Worm (Caenorhabditis elegans) whole organism, L4 larva: ENCODE measurements around the gene Y57G11C.43.

Experiments used
- F37D6.2 ChIP-seq: sonication (generic microtip); optimal IDR thresholded peaks from 2 replicates; lab custom pipeline; 2016; ENCODE audit warnings: mild to moderate bottlenecking, missing genetic modification characterization, missing compliant biosample characterization
- F49E8.2 ChIP-seq: sonication (generic microtip); optimal IDR thresholded peaks from 2 replicates; lab custom pipeline; 2016; ENCODE audit warnings: missing compliant biosample characterization, mild to moderate bottlenecking, missing genetic modification characterization, borderline replicate concordance
- Y48G9A.11 ChIP-seq: fragments of 200-800 bp; sonication (Bioruptor generic); IDR thresholded peaks from 2 replicates; pipeline ENCODE4 v1.3.6; 2022; ENCODE audit warnings: missing genetic modification reagents, missing genetic modification characterization, missing compliant biosample characterization
- ZK337.2 ChIP-seq: fragments of 200-800 bp; sonication (Bioruptor generic); IDR thresholded peaks from 2 replicates; pipeline ENCODE4 v1.3.6; 2022; ENCODE audit warnings: missing genetic modification reagents, missing genetic modification characterization, missing compliant biosample characterization
- aha-1 ChIP-seq: fragments of 150-350 bp; peaks from one replicate; lab custom pipeline; 2014; ENCODE audit warnings: missing biosample characterization, missing genetic modification characterization
- ama-1 ChIP-seq: fragments of 150-350 bp; optimal IDR thresholded peaks from 2 replicates; lab custom pipeline; 2014; ENCODE audit warnings: inconsistent platforms, mixed read lengths
- arid-1 ChIP-seq: fragments of 200-800 bp; sonication (Bioruptor generic); conservative IDR thresholded peaks from 2 replicates; pipeline ENCODE4 v1.3.6; 2022; ENCODE audit warnings: missing genetic modification reagents, missing genetic modification characterization, missing compliant biosample characterization
- ceh-28 ChIP-seq: fragments of 150-350 bp; optimal IDR thresholded peaks from 2 replicates; lab custom pipeline; 2014; ENCODE audit warnings: missing biosample characterization, missing genetic modification reagents, missing genetic modification characterization
- daf-8 ChIP-seq: fragments of 200-800 bp; sonication (Bioruptor generic); IDR thresholded peaks from 2 replicates; pipeline ENCODE4 v1.3.6; 2022; ENCODE audit warnings: missing genetic modification characterization, missing compliant biosample characterization
- dmd-8 ChIP-seq: fragments of 200-800 bp; sonication (Bioruptor generic); IDR thresholded peaks from 2 replicates; pipeline ENCODE4 v1.3.6; 2022; ENCODE audit warnings: missing genetic modification characterization, missing compliant biosample characterization
- dve-1 ChIP-seq: sonication (generic microtip); optimal IDR thresholded peaks from 2 replicates; lab custom pipeline; 2017; ENCODE audit warnings: antibody characterized with exemption, mild to moderate bottlenecking, missing genetic modification characterization, missing compliant biosample characterization; ENCODE audit not compliant: insufficient read depth
- fkh-10 ChIP-seq: fragments of 150-350 bp; optimal IDR thresholded peaks from 2 replicates; lab custom pipeline; 2014; ENCODE audit warnings: missing biosample characterization, missing genetic modification reagents, missing genetic modification characterization
- fos-1 ChIP-seq: fragments of 150-350 bp; optimal IDR thresholded peaks from 2 replicates; lab custom pipeline; 2014; ENCODE audit warnings: missing biosample characterization, missing genetic modification characterization
- hlh-30 ChIP-seq: sonication (generic microtip); optimal IDR thresholded peaks from 2 replicates; lab custom pipeline; 2017; ENCODE audit warnings: antibody characterized with exemption, mild to moderate bottlenecking, missing genetic modification characterization, missing compliant biosample characterization; ENCODE audit not compliant: insufficient read depth
- hmg-1.1 ChIP-seq: fragments of 200-800 bp; sonication (Bioruptor generic); IDR thresholded peaks from 2 replicates; pipeline ENCODE4 v1.3.6; 2022; ENCODE audit warnings: missing genetic modification reagents, missing genetic modification characterization, missing compliant biosample characterization
- lin-15B ChIP-seq: fragments of 150-350 bp; sonication (generic microtip); optimal IDR thresholded peaks from 3 replicates; lab custom pipeline; 2014; ENCODE audit warnings: missing biosample characterization, missing genetic modification characterization
- lin-38 ChIP-seq: fragments of 200-800 bp; sonication (Bioruptor generic); IDR thresholded peaks from 2 replicates; pipeline ENCODE4 v1.3.6; 2022; ENCODE audit warnings: missing genetic modification reagents, missing genetic modification characterization, missing compliant biosample characterization
- mes-2 ChIP-seq: sonication (generic microtip); optimal IDR thresholded peaks from 2 replicates; lab custom pipeline; 2016; ENCODE audit warnings: missing genotype, mild to moderate bottlenecking, missing genetic modification characterization, missing compliant biosample characterization; ENCODE audit not compliant: poor library complexity, severe bottlenecking
- mxl-2 ChIP-seq: fragments of 200-800 bp; sonication (Bioruptor generic); conservative IDR thresholded peaks from 2 replicates; pipeline ENCODE4 v1.3.6; 2022; ENCODE audit warnings: missing genetic modification reagents, missing genetic modification characterization, missing compliant biosample characterization
- nhr-102 ChIP-seq: sonication (generic microtip); optimal IDR thresholded peaks from 2 replicates; lab custom pipeline; 2016; ENCODE audit warnings: mild to moderate bottlenecking, missing genetic modification characterization, moderate library complexity, missing compliant biosample characterization
- nhr-237 ChIP-seq: sonication (generic microtip); optimal IDR thresholded peaks from 2 replicates; lab custom pipeline; 2017; ENCODE audit warnings: missing biosample characterization, missing genetic modification characterization
- nhr-77 ChIP-seq: fragments of 150-350 bp; optimal IDR thresholded peaks from 2 replicates; lab custom pipeline; 2014; ENCODE audit warnings: missing biosample characterization, missing genetic modification characterization
- pha-4 ChIP-seq, 2 experiments: fragments of 150-350 bp in 1 of 2; fragments of 200-800 bp in 1 of 2; sonication (Bioruptor generic) in 1 of 2; IDR thresholded peaks in 1 of 2; optimal IDR thresholded peaks in 1 of 2; 2 replicates each; pipeline versions ENCODE4 v1.3.6 to Lab custom; 2014 to 2022; ENCODE audit warnings: missing genetic modification characterization in 2 of 2, missing genetic modification reagents in 2 of 2, missing biosample characterization in 1 of 2, missing compliant biosample characterization in 1 of 2
- set-16 ChIP-seq: fragments of 200-800 bp; sonication (Bioruptor generic); IDR thresholded peaks from 2 replicates; pipeline ENCODE4 v1.3.6; 2022; ENCODE audit warnings: missing genetic modification reagents, missing genetic modification characterization, missing compliant biosample characterization
- snpc-1.2 ChIP-seq: fragments of 200-800 bp; sonication (Bioruptor generic); IDR thresholded peaks from 2 replicates; pipeline ENCODE4 v1.3.6; 2022; ENCODE audit warnings: missing genetic modification reagents, missing genetic modification characterization, missing compliant biosample characterization
- vab-7 ChIP-seq: fragments of 200-800 bp; sonication (Bioruptor generic); IDR thresholded peaks from 2 replicates; pipeline ENCODE4 v1.3.6; 2022; ENCODE audit warnings: missing genetic modification reagents, missing genetic modification characterization, missing compliant biosample characterization
- zfp-3 ChIP-seq: fragments of 200-800 bp; sonication (Bioruptor generic); conservative IDR thresholded peaks from 2 replicates; pipeline ENCODE4 v1.3.6; 2022; ENCODE audit warnings: missing genetic modification reagents, missing genetic modification characterization, missing compliant biosample characterization
- zip-11 ChIP-seq: fragments of 200-800 bp; sonication (Bioruptor generic); IDR thresholded peaks from 2 replicates; pipeline ENCODE4 v1.3.6; 2022; ENCODE audit warnings: missing genetic modification characterization, missing compliant biosample characterization
- zip-2 ChIP-seq: fragments of 150-350 bp; optimal IDR thresholded peaks from 2 replicates; lab custom pipeline; 2014; ENCODE audit warnings: missing biosample characterization, missing genetic modification characterization

The Y57G11C.43 gene

ce11 chrIV:14769218-14769835 is at the start of gene Y57G11C.43:
TSS of gene Y57G11C.43 (plus strand) at chrIV:14769441.
- peak; percentile 14 for TF ChIP-seq dve-1
- TF ChIP-seq mes-2 (tag; lab: Kevin White, UChicago), result peak; percentile 27
- TF ChIP-seq lin-38 (GFP tag; lab: Robert Waterston, UW), result peak; percentile 66
- TF ChIP-seq dmd-8 (GFP tag; lab: Robert Waterston, UW), result no peak
- TF ChIP-seq lin-15B (tag; lab: Kevin White, UChicago), result no peak
- peak; percentile 7 for TF ChIP-seq ama-1 (lab: Kevin White, UChicago)
- TF ChIP-seq snpc-1.2 (GFP tag; lab: Robert Waterston, UW), result peak; percentile 83
- peak; percentile 66 for TF ChIP-seq aha-1
- TF ChIP-seq set-16 (GFP tag; lab: Robert Waterston, UW), result no peak
- TF ChIP-seq pha-4 (GFP tag; IDR thresholded peaks at IDR 0.05; lab: Robert Waterston, UW), result peak; percentile 21; the same call in 1 of the 2 replicates
- no peak for TF ChIP-seq pha-4 (tag; optimal IDR thresholded peaks at IDR 0.05; lab: Kevin White, UChicago)
- TF ChIP-seq, all 104 proteins: peak for 7

DNA sequence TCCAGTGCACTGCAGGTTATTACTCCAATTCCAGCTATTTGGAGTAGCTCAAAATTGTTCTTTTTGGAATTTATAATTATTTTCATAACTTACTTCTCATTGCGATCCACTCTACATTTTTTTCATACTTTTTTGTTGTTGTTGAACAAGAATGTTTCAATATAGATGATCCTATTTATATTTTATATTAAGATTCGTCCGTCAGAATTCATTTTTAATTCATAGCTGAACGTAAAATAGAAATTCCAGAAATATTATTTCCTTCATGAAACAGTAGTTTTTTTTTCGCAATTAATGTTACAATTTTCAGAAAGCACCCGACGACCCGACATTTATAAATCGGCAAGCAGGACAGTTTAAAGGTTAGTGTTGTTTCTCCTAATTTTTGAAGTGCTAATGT is 41.0 kb upstream of the Y57G11C.43 start, which contains the start of gene Y57G11C.42:
Gene Y57G11C.42 (plus strand): TSS at position 301 of the 400 bp plus-strand sequence.
- TF ChIP-seq mxl-2 (no peak), fos-1 (tag; lab: Kevin White, UChicago) (no peak), ZK337.2 (GFP tag; lab: Robert Waterston, UW) (no peak), aha-1 (no peak), zip-2 (tag; lab: Kevin White, UChicago) (no peak)

- TF ChIP-seq mes-2 (tag; lab: Kevin White, UChicago) (no peak), Y48G9A.11 (GFP tag; lab: Robert Waterston, UW) (no peak), zfp-3 (no peak), nhr-237 (no peak), nhr-77 (no peak), arid-1 (GFP tag; lab: Robert Waterston, UW) (no peak), hlh-30 (tag; lab: Kevin White, UChicago) (peak; percentile 0), fkh-10 (GFP tag; lab: Kevin White, UChicago) (no peak), hmg-1.1 (GFP tag; lab: Robert Waterston, UW) (no peak)
- TF ChIP-seq, all 104 proteins: peak for 1
Observed at ce11 chrIV:14729272-14729671, 40.0 kb upstream of the Y57G11C.43 start.

- peak; percentile 37 for TF ChIP-seq lin-38 (GFP tag; lab: Robert Waterston, UW)
- 0 out of 2 replicates have a peak, but pooled peaks have one; percentile 11 for TF ChIP-seq snpc-1.2 (GFP tag; lab: Robert Waterston, UW)
- 0 out of 2 replicates have a peak, but pooled peaks have one; percentile 32 for TF ChIP-seq hmg-1.1 (GFP tag; lab: Robert Waterston, UW)
Observed at ce11 chrIV:14740177-14740576, 29.1 kb upstream of the Y57G11C.43 start.

ce11 chrIV:14741926-14742325 is 27.3 kb upstream of the Y57G11C.43 start:
- TF ChIP-seq vab-7 (GFP tag; lab: Robert Waterston, UW) (no peak), aha-1 (peak; percentile 96)

- TF ChIP-seq lin-38 (GFP tag; lab: Robert Waterston, UW) (peak; percentile 16; the same call in 1 of the 2 replicates), set-16 (GFP tag; lab: Robert Waterston, UW) (peak; percentile 84; the same call in 1 of the 2 replicates), snpc-1.2 (GFP tag; lab: Robert Waterston, UW) (peak; percentile 67; the same call in 1 of the 2 replicates)
Observed at ce11 chrIV:14747578-14748208, 21.5 kb upstream of the Y57G11C.43 start.

DNA sequence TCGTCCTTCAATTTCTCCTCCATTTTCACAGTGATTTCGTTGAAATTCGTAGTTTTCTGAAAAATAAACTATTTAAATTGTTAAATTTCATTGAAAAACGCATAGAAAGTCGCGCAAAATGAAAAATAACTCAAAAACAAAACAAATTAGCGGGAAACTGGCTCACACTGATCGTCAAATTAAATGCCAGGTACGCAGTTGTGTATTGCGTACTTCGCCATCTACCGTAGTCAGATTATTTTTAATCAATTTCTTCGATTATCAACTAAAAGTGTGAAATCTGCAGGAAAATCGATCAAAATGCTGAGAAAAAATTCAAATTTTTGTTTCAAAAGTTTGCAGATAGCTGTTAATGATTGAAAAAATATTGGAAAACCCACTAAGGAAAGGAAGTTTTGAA is 14.3 kb upstream of the Y57G11C.43 start, which contains the start of gene Y57G11C.499:
Gene Y57G11C.499 (minus strand): TSS at position 23 of the 400 bp plus-strand sequence.
- TF ChIP-seq zip-11, result no peak
- TF ChIP-seq F49E8.2 (tag; lab: Kevin White, UChicago), result no peak
- TF ChIP-seq ceh-28 (tag; lab: Kevin White, UChicago), result no peak
- no peak for TF ChIP-seq nhr-102 (tag; lab: Kevin White, UChicago)
- TF ChIP-seq snpc-1.2 (GFP tag; lab: Robert Waterston, UW), result peak; percentile 91
- TF ChIP-seq daf-8, result no peak
- TF ChIP-seq F37D6.2 (tag; lab: Kevin White, UChicago), result no peak
- TF ChIP-seq, all 104 proteins: peak for 1
